Worm (Caenorhabditis elegans) whole organism, L3 larva: ENCODE data around the gene cnc-9.

Experiments
- R02D3.7 ChIP-seq: fragments of 150-350 bp; optimal IDR thresholded peaks from 2 replicates; lab custom pipeline; 2014; ENCODE audit warnings: missing biosample characterization, missing genetic modification characterization
- ZK546.5 ChIP-seq: sonication (generic microtip); optimal IDR thresholded peaks from 2 replicates; lab custom pipeline; 2017; ENCODE audit warnings: missing biosample characterization, missing genetic modification characterization
- aly-2 ChIP-seq: fragments of 150-350 bp; optimal IDR thresholded peaks from 2 replicates; lab custom pipeline; 2014; ENCODE audit warnings: missing biosample characterization, missing genetic modification characterization
- ama-1 ChIP-seq: fragments of 150-350 bp; optimal IDR thresholded peaks from 2 replicates; lab custom pipeline; 2018
- ceh-28 ChIP-seq: fragments of 150-350 bp; optimal IDR thresholded peaks from 2 replicates; lab custom pipeline; 2014; ENCODE audit warnings: missing biosample characterization, missing genetic modification reagents, missing genetic modification characterization
- ceh-82 ChIP-seq: fragments of 150-350 bp; optimal IDR thresholded peaks from 2 replicates; lab custom pipeline; 2014; ENCODE audit warnings: missing biosample characterization, missing genetic modification characterization
- ceh-9 ChIP-seq: sonication (generic microtip); optimal IDR thresholded peaks from 2 replicates; lab custom pipeline; 2018; ENCODE audit warnings: missing biosample characterization, missing genetic modification characterization
- daf-12 ChIP-seq: fragments of 150-350 bp; optimal IDR thresholded peaks from 2 replicates; lab custom pipeline; 2014; ENCODE audit warnings: missing biosample characterization, missing genetic modification reagents, missing genetic modification characterization
- egl-5 ChIP-seq: fragments of 150-350 bp; optimal IDR thresholded peaks from 2 replicates; lab custom pipeline; 2017; ENCODE audit warnings: missing biosample characterization, missing genetic modification reagents, missing genetic modification characterization, inconsistent platforms
- elt-1 ChIP-seq: fragments of 150-350 bp; optimal IDR thresholded peaks from 2 replicates; lab custom pipeline; 2014; ENCODE audit warnings: missing biosample characterization, missing genetic modification characterization
- elt-2 ChIP-seq: sonication (generic microtip); optimal IDR thresholded peaks from 2 replicates; lab custom pipeline; 2016; ENCODE audit warnings: missing genetic modification reagents, mild to moderate bottlenecking, missing genetic modification characterization, missing compliant biosample characterization
- elt-3 ChIP-seq, 3 experiments: fragments of 150-350 bp in 1 of 3; sonication (generic microtip) in 2 of 3; optimal IDR thresholded peaks; 2 replicates in 2 of 3; 4 replicates in 1 of 3; lab custom pipeline; 2014 to 2017; ENCODE audit warnings: missing biosample characterization in 3 of 3, missing genetic modification characterization in 3 of 3
- eor-1 ChIP-seq, 2 experiments: fragments of 150-350 bp; optimal IDR thresholded peaks; 2 replicates each; lab custom pipeline; 2014 to 2018; ENCODE audit warnings: missing biosample characterization in 2 of 2, missing genetic modification characterization in 2 of 2
- fkh-10 ChIP-seq: sonication (generic microtip); optimal IDR thresholded peaks from 2 replicates; lab custom pipeline; 2017; ENCODE audit warnings: missing biosample characterization, missing genetic modification reagents, missing genetic modification characterization
- fkh-2 ChIP-seq: fragments of 150-350 bp; optimal IDR thresholded peaks from 2 replicates; lab custom pipeline; 2014; ENCODE audit warnings: missing biosample characterization, missing genetic modification reagents, missing genetic modification characterization
- fos-1 ChIP-seq: fragments of 150-350 bp; optimal IDR thresholded peaks from 2 replicates; lab custom pipeline; 2014; ENCODE audit warnings: missing biosample characterization, missing genetic modification characterization
- hmg-11 ChIP-seq: sonication (generic microtip); optimal IDR thresholded peaks from 2 replicates; lab custom pipeline; 2016; ENCODE audit warnings: missing genetic modification characterization, missing compliant biosample characterization
- lin-15B ChIP-seq: fragments of 150-350 bp; optimal IDR thresholded peaks from 2 replicates; lab custom pipeline; 2014; ENCODE audit warnings: missing biosample characterization, missing genetic modification characterization
- lin-39 ChIP-seq: fragments of 150-350 bp; optimal IDR thresholded peaks from 2 replicates; lab custom pipeline; 2018; ENCODE audit warnings: missing biosample characterization, missing genetic modification reagents, missing genetic modification characterization
- lsy-12 ChIP-seq: sonication (generic microtip); optimal IDR thresholded peaks from 2 replicates; lab custom pipeline; 2016; ENCODE audit warnings: mild to moderate bottlenecking, missing genetic modification characterization, missing compliant biosample characterization
- mdl-1 ChIP-seq: fragments of 150-350 bp; optimal IDR thresholded peaks from 2 replicates; lab custom pipeline; 2014; ENCODE audit warnings: missing biosample characterization, missing genetic modification characterization
- nfya-1 ChIP-seq: sonication (generic microtip); optimal IDR thresholded peaks from 2 replicates; lab custom pipeline; 2017; ENCODE audit warnings: missing genetic modification characterization, mild to moderate bottlenecking, missing compliant biosample characterization, antibody characterized with exemption, moderate library complexity; ENCODE audit not compliant: insufficient read depth
- nhr-11 ChIP-seq: fragments of 150-350 bp; optimal IDR thresholded peaks from 2 replicates; lab custom pipeline; 2014; ENCODE audit warnings: missing biosample characterization, missing genetic modification characterization
- nhr-12 ChIP-seq: fragments of 150-350 bp; optimal IDR thresholded peaks from 2 replicates; lab custom pipeline; 2014; ENCODE audit warnings: missing biosample characterization, missing genetic modification characterization
- nhr-23 ChIP-seq: fragments of 150-350 bp; optimal IDR thresholded peaks from 2 replicates; lab custom pipeline; 2014; ENCODE audit warnings: missing biosample characterization, missing genetic modification reagents, missing genetic modification characterization
- nhr-237 ChIP-seq: fragments of 150-350 bp; optimal IDR thresholded peaks from 2 replicates; lab custom pipeline; 2014; ENCODE audit warnings: missing biosample characterization, missing genetic modification characterization
- nhr-25 ChIP-seq: sonication (generic microtip); optimal IDR thresholded peaks from 2 replicates; lab custom pipeline; 2017; ENCODE audit warnings: missing biosample characterization, missing genetic modification characterization
- nhr-28 ChIP-seq: fragments of 150-350 bp; optimal IDR thresholded peaks from 2 replicates; lab custom pipeline; 2014; ENCODE audit warnings: missing biosample characterization, missing genetic modification characterization
- nhr-43 ChIP-seq: sonication (generic microtip); optimal IDR thresholded peaks from 2 replicates; lab custom pipeline; 2016; ENCODE audit warnings: mild to moderate bottlenecking, missing genetic modification characterization, missing compliant biosample characterization; ENCODE audit not compliant: poor library complexity, severe bottlenecking
- nhr-67 ChIP-seq: fragments of 150-350 bp; optimal IDR thresholded peaks from 2 replicates; lab custom pipeline; 2014; ENCODE audit warnings: missing biosample characterization, missing genetic modification characterization
- nhr-76 ChIP-seq: fragments of 150-350 bp; sonication (generic microtip); optimal IDR thresholded peaks from 5 replicates; lab custom pipeline; 2014; ENCODE audit warnings: missing biosample characterization, missing genetic modification characterization
- nhr-77 ChIP-seq: fragments of 150-350 bp; optimal IDR thresholded peaks from 2 replicates; lab custom pipeline; 2014; ENCODE audit warnings: missing biosample characterization, missing genetic modification characterization
- pha-4 ChIP-seq: fragments of 150-350 bp; optimal IDR thresholded peaks from 2 replicates; lab custom pipeline; 2014; ENCODE audit warnings: missing biosample characterization, missing genetic modification reagents, missing genetic modification characterization
- pqm-1 ChIP-seq: fragments of 150-350 bp; optimal IDR thresholded peaks from 2 replicates; lab custom pipeline; 2017; ENCODE audit warnings: missing biosample characterization, missing genetic modification characterization, inconsistent platforms
- sea-2 ChIP-seq: fragments of 150-350 bp; sonication (generic microtip); optimal IDR thresholded peaks from 4 replicates; lab custom pipeline; 2014; ENCODE audit warnings: missing biosample characterization, missing genetic modification reagents, missing genetic modification characterization
- skn-1 ChIP-seq: fragments of 150-350 bp; optimal IDR thresholded peaks from 2 replicates; lab custom pipeline; 2014; ENCODE audit warnings: missing biosample characterization, missing genetic modification characterization
- snpc-4 ChIP-seq: fragments of 150-350 bp; optimal IDR thresholded peaks from 2 replicates; lab custom pipeline; 2014; ENCODE audit warnings: missing biosample characterization, missing genetic modification characterization
- tbx-2 ChIP-seq: sonication (generic microtip); optimal IDR thresholded peaks from 2 replicates; lab custom pipeline; 2016; ENCODE audit warnings: mild to moderate bottlenecking, missing genetic modification characterization, missing compliant biosample characterization
- unc-39 ChIP-seq: sonication (generic microtip); optimal IDR thresholded peaks from 4 replicates; lab custom pipeline; 2017; ENCODE audit warnings: missing biosample characterization, missing genetic modification characterization
- unc-62 ChIP-seq: fragments of 150-350 bp; sonication (generic microtip); optimal IDR thresholded peaks from 4 replicates; lab custom pipeline; 2014; ENCODE audit warnings: missing biosample characterization, missing genetic modification reagents, missing genetic modification characterization
- zag-1 ChIP-seq: fragments of 150-350 bp; optimal IDR thresholded peaks from 2 replicates; lab custom pipeline; 2014; ENCODE audit warnings: missing biosample characterization, missing genetic modification characterization
- ztf-11 ChIP-seq: fragments of 150-350 bp; optimal IDR thresholded peaks from 2 replicates; lab custom pipeline; 2014; ENCODE audit warnings: missing biosample characterization, missing genetic modification characterization
- ztf-4 ChIP-seq: fragments of 150-350 bp; optimal IDR thresholded peaks from 2 replicates; lab custom pipeline; 2014; ENCODE audit warnings: missing biosample characterization, missing genetic modification characterization

cnc-9 gene

ce11 chrV:7434805-7435363 is 34.9 kb upstream of the cnc-9 start:
- TF ChIP-seq ZK546.5 (no peak), nhr-67 (tag; lab: Kevin White, UChicago) (no peak), lin-15B (peak; percentile 9), fkh-2 (no peak), hmg-11 (peak; percentile 27), ceh-82 (tag; lab: Kevin White, UChicago) (no peak), nfya-1 (peak; percentile 50), fos-1 (tag; lab: Kevin White, UChicago) (no peak), ztf-4 (no peak), nhr-237 (tag; lab: Kevin White, UChicago) (no peak), fkh-10 (GFP tag; lab: Kevin White, UChicago) (peak; percentile 40), nhr-43 (tag; lab: Kevin White, UChicago) (no peak), skn-1 (peak; percentile 62), ceh-9 (tag; lab: Kevin White, UChicago) (no peak), daf-12 (tag; lab: Kevin White, UChicago) (no peak), ceh-28 (tag; lab: Kevin White, UChicago) (no peak), unc-62 (GFP tag; lab: Kevin White, UChicago) (no peak), elt-2 (tag; lab: Kevin White, UChicago) (peak; percentile 74), ama-1 (lab: Kevin White, UChicago) (peak; percentile 42), lin-39 (tag; lab: Kevin White, UChicago) (peak; percentile 51), snpc-4 (peak; percentile 21), lsy-12 (tag; lab: Kevin White, UChicago) (no peak), elt-3 (tag; optimal IDR thresholded peaks at IDR 0.05; lab: Kevin White, UChicago) (no peak), nhr-25 (tag; lab: Kevin White, UChicago) (no peak), sea-2 (GFP tag; lab: Kevin White, UChicago) (no peak), egl-5 (peak; percentile 69), pha-4 (tag; lab: Kevin White, UChicago) (peak; percentile 60), tbx-2 (tag; lab: Kevin White, UChicago) (no peak), eor-1 (tag; optimal IDR thresholded peaks at IDR 0.05; lab: Kevin White, UChicago) (no peak), pqm-1 (tag; lab: Kevin White, UChicago) (peak; percentile 91), nhr-28 (tag; lab: Kevin White, UChicago) (no peak), nhr-77 (tag; lab: Kevin White, UChicago) (no peak), elt-1 (tag; lab: Kevin White, UChicago) (peak; percentile 4), mdl-1 (tag; lab: Kevin White, UChicago) (peak; percentile 76)

DNA sequence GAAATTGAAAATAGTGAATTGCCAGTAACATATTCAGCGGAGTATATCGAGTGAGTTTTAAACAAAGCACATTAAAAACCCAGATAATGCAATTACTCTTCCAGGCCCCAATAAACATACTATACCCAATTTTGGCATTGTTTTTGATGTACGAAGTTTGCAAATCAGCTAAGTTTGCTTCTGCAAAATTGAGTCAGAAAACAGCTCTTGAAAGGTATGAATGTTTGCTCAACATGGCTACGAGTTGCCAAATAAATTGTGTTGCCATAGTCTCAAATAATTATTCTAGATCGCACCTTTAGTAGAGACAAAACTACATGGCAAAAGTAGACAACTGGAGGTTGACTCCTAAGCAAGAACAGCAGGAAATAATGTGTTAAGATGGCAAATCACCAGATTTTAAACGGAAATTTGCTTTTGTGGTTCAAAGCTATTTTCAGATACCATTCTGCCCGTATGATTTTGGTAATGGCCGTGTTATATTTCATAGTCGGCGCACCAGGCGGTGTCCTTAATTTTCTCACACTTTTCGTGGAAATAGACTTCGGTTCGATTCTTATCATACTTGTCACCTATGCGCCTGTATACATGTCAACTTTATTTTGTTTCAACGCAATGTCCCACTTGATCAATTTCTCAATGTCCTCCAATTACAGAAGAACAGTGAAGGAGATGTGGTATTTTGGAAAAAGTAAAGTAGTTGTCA is 32.6 kb upstream of the cnc-9 start:
- TF ChIP-seq lsy-12 (tag; lab: Kevin White, UChicago): peak; percentile 24
- no peak for TF ChIP-seq nhr-12 (tag; lab: Kevin White, UChicago)
- TF ChIP-seq zag-1 (tag; lab: Kevin White, UChicago): no peak
- TF ChIP-seq ama-1 (lab: Kevin White, UChicago): peak; percentile 76
- peak; percentile 6 for TF ChIP-seq nhr-23 (tag; lab: Kevin White, UChicago)
- no peak for TF ChIP-seq ZK546.5
- TF ChIP-seq nhr-43 (tag; lab: Kevin White, UChicago): peak; percentile 70
- TF ChIP-seq elt-2 (tag; lab: Kevin White, UChicago): peak; percentile 42
- TF ChIP-seq elt-1 (tag; lab: Kevin White, UChicago): no peak
- no peak for TF ChIP-seq R02D3.7 (tag; lab: Kevin White, UChicago)
- no peak for TF ChIP-seq nhr-25 (tag; lab: Kevin White, UChicago)

DNA sequence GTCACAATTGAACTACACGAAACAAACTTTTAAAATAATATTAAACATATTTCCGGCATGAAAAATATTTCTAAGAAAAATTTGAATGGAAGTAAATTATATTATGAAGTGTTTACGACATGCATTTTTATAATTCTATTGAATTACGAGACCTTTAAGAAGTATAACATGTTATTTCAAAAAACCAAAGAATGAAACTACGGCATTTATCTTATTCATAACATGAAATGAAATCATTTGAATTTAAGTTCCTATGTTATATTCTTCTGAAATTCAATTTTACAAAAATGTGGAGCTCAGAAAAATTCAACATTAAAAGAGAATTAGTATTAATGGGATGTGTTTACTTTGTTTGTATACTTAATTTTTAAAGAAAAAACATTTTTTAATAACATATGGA is 31.0 kb upstream of the cnc-9 start, which contains the start of gene srw-71:
Gene srw-71, minus strand, starts transcription at position 101 of the 400 bp plus-strand sequence.
- TF ChIP-seq unc-39 (no peak), ZK546.5 (no peak), nhr-23 (tag; lab: Kevin White, UChicago) (no peak), ceh-82 (tag; lab: Kevin White, UChicago) (no peak), aly-2 (no peak), ama-1 (lab: Kevin White, UChicago) (no peak), elt-1 (tag; lab: Kevin White, UChicago) (no peak), hmg-11 (no peak), nhr-76 (no peak), fos-1 (tag; lab: Kevin White, UChicago) (no peak), ztf-4 (no peak), lin-15B (no peak), eor-1 (tag; optimal IDR thresholded peaks at IDR 0.05; lab: Kevin White, UChicago) (no peak), ztf-11 (tag; lab: Kevin White, UChicago) (no peak), pqm-1 (tag; lab: Kevin White, UChicago) (no peak), snpc-4 (no peak), daf-12 (tag; lab: Kevin White, UChicago) (no peak), nhr-11 (no peak)
- TF ChIP-seq, all 47 proteins: peak for 0
